Fruit fly (Drosophila melanogaster) Kc167 (cell line): Measurements from ENCODE around the gene CG2225.

Experiments
- Myc ChIP-seq: fragments of >200 bp; optimal IDR thresholded peaks from 2 replicates; lab custom pipeline; 2017; ENCODE audit warnings: missing external identifiers
- h ChIP-seq: fragments of >200 bp; optimal IDR thresholded peaks from 3 replicates; lab custom pipeline; 2018; ENCODE audit warnings: missing external identifiers
- psq ChIP-seq: fragments of >200 bp; optimal IDR thresholded peaks from 2 replicates; lab custom pipeline; 2017; ENCODE audit warnings: missing external identifiers

DNA sequence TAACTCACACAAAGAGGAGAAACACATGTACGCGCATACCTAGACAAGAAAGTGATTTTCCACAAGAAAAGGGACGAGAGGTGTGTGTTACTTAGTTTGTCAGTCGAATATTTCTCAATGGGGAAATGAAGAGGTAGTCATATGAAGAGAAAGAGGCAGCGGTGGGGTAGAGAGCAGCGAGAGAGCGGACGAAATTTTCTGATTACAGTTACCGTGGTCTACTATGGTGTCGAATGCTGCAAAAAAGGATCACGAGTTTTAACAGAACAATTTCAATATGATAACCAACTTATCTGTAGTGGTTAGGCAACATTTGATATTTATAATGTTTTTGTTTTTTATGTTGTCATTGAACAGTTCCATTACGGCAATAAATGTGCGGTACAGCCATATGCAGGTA is 44.4 kb downstream of the CG2225 start:
- TF ChIP-seq psq (lab: Kevin White, UChicago) (no peak), h (lab: Kevin White, UChicago) (no peak), Myc (no peak)
